Worm (Caenorhabditis elegans) whole organism, L3 larva: ENCODE results near the gene clc-1.

Source experiments
- R02D3.7 ChIP-seq: fragments of 150-350 bp; optimal IDR thresholded peaks from 2 replicates; lab custom pipeline; 2014; ENCODE audit warnings: missing biosample characterization, missing genetic modification characterization
- ZK546.5 ChIP-seq: sonication (generic microtip); optimal IDR thresholded peaks from 2 replicates; lab custom pipeline; 2017; ENCODE audit warnings: missing biosample characterization, missing genetic modification characterization
- aly-2 ChIP-seq: fragments of 150-350 bp; optimal IDR thresholded peaks from 2 replicates; lab custom pipeline; 2014; ENCODE audit warnings: missing biosample characterization, missing genetic modification characterization
- ama-1 ChIP-seq: fragments of 150-350 bp; optimal IDR thresholded peaks from 2 replicates; lab custom pipeline; 2018
- ceh-16 ChIP-seq: sonication (generic microtip); optimal IDR thresholded peaks from 2 replicates; lab custom pipeline; 2017; ENCODE audit warnings: missing biosample characterization, missing genetic modification characterization
- ceh-28 ChIP-seq: fragments of 150-350 bp; optimal IDR thresholded peaks from 2 replicates; lab custom pipeline; 2014; ENCODE audit warnings: missing biosample characterization, missing genetic modification reagents, missing genetic modification characterization
- ceh-82 ChIP-seq: fragments of 150-350 bp; optimal IDR thresholded peaks from 2 replicates; lab custom pipeline; 2014; ENCODE audit warnings: missing biosample characterization, missing genetic modification characterization
- ceh-9 ChIP-seq: sonication (generic microtip); optimal IDR thresholded peaks from 2 replicates; lab custom pipeline; 2018; ENCODE audit warnings: missing biosample characterization, missing genetic modification characterization
- daf-12 ChIP-seq: fragments of 150-350 bp; optimal IDR thresholded peaks from 2 replicates; lab custom pipeline; 2014; ENCODE audit warnings: missing biosample characterization, missing genetic modification reagents, missing genetic modification characterization
- egl-27 ChIP-seq: sonication (generic microtip); optimal IDR thresholded peaks from 4 replicates; lab custom pipeline; 2017; ENCODE audit warnings: missing biosample characterization, missing genetic modification reagents, missing genetic modification characterization
- egl-5 ChIP-seq: fragments of 150-350 bp; optimal IDR thresholded peaks from 2 replicates; lab custom pipeline; 2017; ENCODE audit warnings: missing biosample characterization, missing genetic modification reagents, missing genetic modification characterization, inconsistent platforms
- elt-1 ChIP-seq: fragments of 150-350 bp; optimal IDR thresholded peaks from 2 replicates; lab custom pipeline; 2014; ENCODE audit warnings: missing biosample characterization, missing genetic modification characterization
- elt-2 ChIP-seq: sonication (generic microtip); optimal IDR thresholded peaks from 2 replicates; lab custom pipeline; 2016; ENCODE audit warnings: missing genetic modification reagents, mild to moderate bottlenecking, missing genetic modification characterization, missing compliant biosample characterization
- elt-3 ChIP-seq, 3 experiments: fragments of 150-350 bp in 1 of 3; sonication (generic microtip) in 2 of 3; optimal IDR thresholded peaks; 2 replicates in 2 of 3; 4 replicates in 1 of 3; lab custom pipeline; 2014 to 2017; ENCODE audit warnings: missing biosample characterization in 3 of 3, missing genetic modification characterization in 3 of 3
- eor-1 ChIP-seq, 2 experiments: fragments of 150-350 bp; optimal IDR thresholded peaks; 2 replicates each; lab custom pipeline; 2014 to 2018; ENCODE audit warnings: missing biosample characterization in 2 of 2, missing genetic modification characterization in 2 of 2
- fkh-10 ChIP-seq: sonication (generic microtip); optimal IDR thresholded peaks from 2 replicates; lab custom pipeline; 2017; ENCODE audit warnings: missing biosample characterization, missing genetic modification reagents, missing genetic modification characterization
- fkh-2 ChIP-seq: fragments of 150-350 bp; optimal IDR thresholded peaks from 2 replicates; lab custom pipeline; 2014; ENCODE audit warnings: missing biosample characterization, missing genetic modification reagents, missing genetic modification characterization
- fos-1 ChIP-seq: fragments of 150-350 bp; optimal IDR thresholded peaks from 2 replicates; lab custom pipeline; 2014; ENCODE audit warnings: missing biosample characterization, missing genetic modification characterization
- hmg-11 ChIP-seq: sonication (generic microtip); optimal IDR thresholded peaks from 2 replicates; lab custom pipeline; 2016; ENCODE audit warnings: missing genetic modification characterization, missing compliant biosample characterization
- jun-1 ChIP-seq: fragments of 150-350 bp; optimal IDR thresholded peaks from 2 replicates; lab custom pipeline; 2014; ENCODE audit warnings: missing biosample characterization, missing genetic modification reagents, missing genetic modification characterization
- lin-15B ChIP-seq: fragments of 150-350 bp; optimal IDR thresholded peaks from 2 replicates; lab custom pipeline; 2014; ENCODE audit warnings: missing biosample characterization, missing genetic modification characterization
- lin-39 ChIP-seq: fragments of 150-350 bp; optimal IDR thresholded peaks from 2 replicates; lab custom pipeline; 2018; ENCODE audit warnings: missing biosample characterization, missing genetic modification reagents, missing genetic modification characterization
- lsy-12 ChIP-seq: sonication (generic microtip); optimal IDR thresholded peaks from 2 replicates; lab custom pipeline; 2016; ENCODE audit warnings: mild to moderate bottlenecking, missing genetic modification characterization, missing compliant biosample characterization
- mdl-1 ChIP-seq: fragments of 150-350 bp; optimal IDR thresholded peaks from 2 replicates; lab custom pipeline; 2014; ENCODE audit warnings: missing biosample characterization, missing genetic modification characterization
- mml-1 ChIP-seq: fragments of 150-350 bp; sonication (generic microtip); optimal IDR thresholded peaks from 3 replicates; lab custom pipeline; 2014; ENCODE audit warnings: missing biosample characterization, missing genetic modification characterization
- nfya-1 ChIP-seq: sonication (generic microtip); optimal IDR thresholded peaks from 2 replicates; lab custom pipeline; 2017; ENCODE audit warnings: missing genetic modification characterization, mild to moderate bottlenecking, missing compliant biosample characterization, antibody characterized with exemption, moderate library complexity; ENCODE audit not compliant: insufficient read depth
- nhr-11 ChIP-seq: fragments of 150-350 bp; optimal IDR thresholded peaks from 2 replicates; lab custom pipeline; 2014; ENCODE audit warnings: missing biosample characterization, missing genetic modification characterization
- nhr-12 ChIP-seq: fragments of 150-350 bp; optimal IDR thresholded peaks from 2 replicates; lab custom pipeline; 2014; ENCODE audit warnings: missing biosample characterization, missing genetic modification characterization
- nhr-23 ChIP-seq: fragments of 150-350 bp; optimal IDR thresholded peaks from 2 replicates; lab custom pipeline; 2014; ENCODE audit warnings: missing biosample characterization, missing genetic modification reagents, missing genetic modification characterization
- nhr-237 ChIP-seq: fragments of 150-350 bp; optimal IDR thresholded peaks from 2 replicates; lab custom pipeline; 2014; ENCODE audit warnings: missing biosample characterization, missing genetic modification characterization
- nhr-25 ChIP-seq: sonication (generic microtip); optimal IDR thresholded peaks from 2 replicates; lab custom pipeline; 2017; ENCODE audit warnings: missing biosample characterization, missing genetic modification characterization
- nhr-28 ChIP-seq: fragments of 150-350 bp; optimal IDR thresholded peaks from 2 replicates; lab custom pipeline; 2014; ENCODE audit warnings: missing biosample characterization, missing genetic modification characterization
- nhr-43 ChIP-seq: sonication (generic microtip); optimal IDR thresholded peaks from 2 replicates; lab custom pipeline; 2016; ENCODE audit warnings: mild to moderate bottlenecking, missing genetic modification characterization, missing compliant biosample characterization; ENCODE audit not compliant: poor library complexity, severe bottlenecking
- nhr-67 ChIP-seq: fragments of 150-350 bp; optimal IDR thresholded peaks from 2 replicates; lab custom pipeline; 2014; ENCODE audit warnings: missing biosample characterization, missing genetic modification characterization
- nhr-76 ChIP-seq: fragments of 150-350 bp; sonication (generic microtip); optimal IDR thresholded peaks from 5 replicates; lab custom pipeline; 2014; ENCODE audit warnings: missing biosample characterization, missing genetic modification characterization
- nhr-77 ChIP-seq: fragments of 150-350 bp; optimal IDR thresholded peaks from 2 replicates; lab custom pipeline; 2014; ENCODE audit warnings: missing biosample characterization, missing genetic modification characterization
- pha-4 ChIP-seq: fragments of 150-350 bp; optimal IDR thresholded peaks from 2 replicates; lab custom pipeline; 2014; ENCODE audit warnings: missing biosample characterization, missing genetic modification reagents, missing genetic modification characterization
- pqm-1 ChIP-seq: fragments of 150-350 bp; optimal IDR thresholded peaks from 2 replicates; lab custom pipeline; 2017; ENCODE audit warnings: missing biosample characterization, missing genetic modification characterization, inconsistent platforms
- sea-2 ChIP-seq: fragments of 150-350 bp; sonication (generic microtip); optimal IDR thresholded peaks from 4 replicates; lab custom pipeline; 2014; ENCODE audit warnings: missing biosample characterization, missing genetic modification reagents, missing genetic modification characterization
- skn-1 ChIP-seq: fragments of 150-350 bp; optimal IDR thresholded peaks from 2 replicates; lab custom pipeline; 2014; ENCODE audit warnings: missing biosample characterization, missing genetic modification characterization
- snpc-4 ChIP-seq: fragments of 150-350 bp; optimal IDR thresholded peaks from 2 replicates; lab custom pipeline; 2014; ENCODE audit warnings: missing biosample characterization, missing genetic modification characterization
- tbx-2 ChIP-seq: sonication (generic microtip); optimal IDR thresholded peaks from 2 replicates; lab custom pipeline; 2016; ENCODE audit warnings: mild to moderate bottlenecking, missing genetic modification characterization, missing compliant biosample characterization
- unc-39 ChIP-seq: sonication (generic microtip); optimal IDR thresholded peaks from 4 replicates; lab custom pipeline; 2017; ENCODE audit warnings: missing biosample characterization, missing genetic modification characterization
- unc-62 ChIP-seq: fragments of 150-350 bp; sonication (generic microtip); optimal IDR thresholded peaks from 4 replicates; lab custom pipeline; 2014; ENCODE audit warnings: missing biosample characterization, missing genetic modification reagents, missing genetic modification characterization
- zag-1 ChIP-seq: fragments of 150-350 bp; optimal IDR thresholded peaks from 2 replicates; lab custom pipeline; 2014; ENCODE audit warnings: missing biosample characterization, missing genetic modification characterization
- ztf-11 ChIP-seq: fragments of 150-350 bp; optimal IDR thresholded peaks from 2 replicates; lab custom pipeline; 2014; ENCODE audit warnings: missing biosample characterization, missing genetic modification characterization
- ztf-4 ChIP-seq: fragments of 150-350 bp; optimal IDR thresholded peaks from 2 replicates; lab custom pipeline; 2014; ENCODE audit warnings: missing biosample characterization, missing genetic modification characterization

Gene clc-1

DNA sequence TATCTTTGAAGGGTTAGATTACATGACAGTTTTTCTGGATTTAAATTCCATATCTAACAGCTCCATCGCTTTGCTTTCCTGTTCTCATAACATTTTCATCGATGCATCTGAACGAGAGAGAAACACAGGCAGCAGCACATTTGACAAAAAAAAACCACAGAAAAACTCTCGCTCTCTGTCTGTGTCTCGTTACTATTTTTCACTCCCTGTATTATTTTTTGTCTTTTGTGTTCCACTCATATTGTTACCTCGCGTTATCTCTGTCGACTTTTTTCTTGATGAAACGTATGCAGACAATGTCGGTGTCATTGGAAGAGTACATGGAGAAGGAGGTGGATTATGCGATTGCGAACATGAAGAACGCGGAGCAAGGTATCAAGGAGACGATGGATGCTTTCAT lies 41.7 kb downstream of the clc-1 start, which contains the start of gene W04G3.11:
W04G3.11 (plus strand) TSS at position 244 of the 400 bp plus-strand sequence.
- no peak for TF ChIP-seq fos-1
- TF ChIP-seq ztf-4 (tag; lab: Kevin White, UChicago): no peak
- no peak for TF ChIP-seq egl-5
- TF ChIP-seq fkh-10 (GFP tag; lab: Kevin White, UChicago): no peak
- TF ChIP-seq lin-39 (tag; lab: Kevin White, UChicago): no peak
- TF ChIP-seq hmg-11 (tag; lab: Kevin White, UChicago): no peak
- peak; percentile 50 for TF ChIP-seq elt-2 (tag; lab: Kevin White, UChicago)
- TF ChIP-seq pqm-1 (tag; lab: Kevin White, UChicago): peak; percentile 40
- TF ChIP-seq ceh-82 (tag; lab: Kevin White, UChicago): no peak
- TF ChIP-seq daf-12 (tag; lab: Kevin White, UChicago): no peak
- TF ChIP-seq ama-1 (lab: Kevin White, UChicago): no peak
- TF ChIP-seq fkh-2: no peak
- no peak for TF ChIP-seq mdl-1 (tag; lab: Kevin White, UChicago)
- no peak for TF ChIP-seq snpc-4
- no peak for TF ChIP-seq ceh-16
- no peak for TF ChIP-seq nfya-1 (tag; lab: Kevin White, UChicago)
- no peak for TF ChIP-seq pha-4 (tag; lab: Kevin White, UChicago)
- TF ChIP-seq lsy-12: no peak

DNA sequence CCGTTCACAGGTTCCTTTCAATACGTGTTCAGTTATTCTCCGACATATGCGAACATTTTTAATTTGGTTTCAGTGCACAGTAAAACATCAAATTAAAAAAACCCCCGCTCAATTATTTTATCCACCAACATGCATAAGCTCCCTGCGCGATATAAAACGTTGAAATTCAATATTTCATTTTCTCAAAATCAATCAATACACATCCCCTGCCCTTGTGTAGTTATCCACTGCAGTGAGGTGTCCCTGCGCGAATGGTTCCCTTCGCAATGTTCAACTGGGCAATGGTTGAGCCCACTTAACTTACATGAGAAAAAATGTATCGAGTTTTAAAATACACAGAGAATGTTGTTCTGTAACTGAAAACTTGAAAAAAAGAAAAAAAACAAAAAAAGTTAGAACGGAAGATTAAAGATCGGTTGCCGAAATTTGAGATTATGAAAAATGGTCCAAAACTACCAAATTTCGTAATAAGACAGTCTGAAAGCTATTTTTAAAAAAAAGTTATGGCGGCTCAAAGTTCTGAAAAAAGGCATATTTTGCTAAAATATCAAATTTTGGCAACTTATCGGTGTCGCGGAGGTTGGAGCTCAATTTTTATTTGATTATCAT lies 46.8 kb downstream of the clc-1 start:
- peak; percentile 75 for TF ChIP-seq unc-39
- TF ChIP-seq elt-2 (tag; lab: Kevin White, UChicago): peak; percentile 90
- peak; percentile 98 for TF ChIP-seq fkh-10 (GFP tag; lab: Kevin White, UChicago)
- peak; percentile 100 for TF ChIP-seq nhr-237
- peak; percentile 98 for TF ChIP-seq skn-1 (tag; lab: Kevin White, UChicago)
- TF ChIP-seq nhr-43 (tag; lab: Kevin White, UChicago): peak; percentile 99
- TF ChIP-seq ama-1 (lab: Kevin White, UChicago): no peak
- peak; percentile 98 to 100 (median 100) for TF ChIP-seq elt-3 (tag; optimal IDR thresholded peaks at IDR 0.05; lab: Kevin White, UChicago)
- TF ChIP-seq zag-1 (tag; lab: Kevin White, UChicago): peak; percentile 99
- peak; percentile 99 for TF ChIP-seq aly-2 (tag; lab: Kevin White, UChicago)
- peak; percentile 32 for TF ChIP-seq sea-2 (GFP tag; lab: Kevin White, UChicago)
- peak; percentile 99 for TF ChIP-seq lsy-12
- peak; percentile 99 for TF ChIP-seq nhr-28
- TF ChIP-seq egl-5: peak; percentile 100
- TF ChIP-seq nhr-11 (tag; lab: Kevin White, UChicago): peak; percentile 99
- TF ChIP-seq R02D3.7: peak; percentile 97
- peak; percentile 56 for TF ChIP-seq lin-15B (tag; lab: Kevin White, UChicago)
- peak; percentile 100 for TF ChIP-seq jun-1 (tag; lab: Kevin White, UChicago)
- peak; percentile 77 for TF ChIP-seq ZK546.5 (tag; lab: Kevin White, UChicago)
- TF ChIP-seq ztf-4 (tag; lab: Kevin White, UChicago): peak; percentile 94
- TF ChIP-seq lin-39 (tag; lab: Kevin White, UChicago): peak; percentile 99
- peak; percentile 99 for TF ChIP-seq pha-4 (tag; lab: Kevin White, UChicago)
- TF ChIP-seq pqm-1 (tag; lab: Kevin White, UChicago): peak; percentile 92
- TF ChIP-seq eor-1 (tag; optimal IDR thresholded peaks at IDR 0.05; lab: Kevin White, UChicago): peak in 1 of 2 experiments; percentile 87
- peak; percentile 79 for TF ChIP-seq ztf-11 (tag; lab: Kevin White, UChicago)
- TF ChIP-seq fos-1: peak; percentile 98
- peak; percentile 100 for TF ChIP-seq nhr-77 (tag; lab: Kevin White, UChicago)
- peak; percentile 98 for TF ChIP-seq nfya-1 (tag; lab: Kevin White, UChicago)
- peak; percentile 100 for TF ChIP-seq ceh-82 (tag; lab: Kevin White, UChicago)
- peak; percentile 99 for TF ChIP-seq nhr-25 (tag; lab: Kevin White, UChicago)
- peak; percentile 95 for TF ChIP-seq snpc-4
- peak; percentile 58 for TF ChIP-seq nhr-12 (tag; lab: Kevin White, UChicago)
- TF ChIP-seq mml-1 (tag; lab: Kevin White, UChicago): no peak
- peak; percentile 99 for TF ChIP-seq unc-62 (GFP tag; lab: Kevin White, UChicago)
- peak; percentile 100 for TF ChIP-seq ceh-28
- peak; percentile 100 for TF ChIP-seq daf-12 (tag; lab: Kevin White, UChicago)
- TF ChIP-seq nhr-76 (tag; lab: Kevin White, UChicago): peak; percentile 93
- TF ChIP-seq tbx-2 (tag; lab: Kevin White, UChicago): peak; percentile 99
- peak; percentile 99 for TF ChIP-seq fkh-2
- TF ChIP-seq elt-1: peak; percentile 75
- TF ChIP-seq ceh-9 (tag; lab: Kevin White, UChicago): peak; percentile 97
- peak; percentile 88 for TF ChIP-seq ceh-16
- TF ChIP-seq nhr-23: peak; percentile 100
- peak; percentile 98 for TF ChIP-seq egl-27 (tag; lab: Kevin White, UChicago)
- TF ChIP-seq nhr-67: peak; percentile 77
- peak; percentile 91 for TF ChIP-seq mdl-1 (tag; lab: Kevin White, UChicago)
- peak; percentile 99 for TF ChIP-seq hmg-11 (tag; lab: Kevin White, UChicago)
